Worm (Caenorhabditis elegans): ENCODE results near the gene ssp-10.

Gene ssp-10

DNA sequence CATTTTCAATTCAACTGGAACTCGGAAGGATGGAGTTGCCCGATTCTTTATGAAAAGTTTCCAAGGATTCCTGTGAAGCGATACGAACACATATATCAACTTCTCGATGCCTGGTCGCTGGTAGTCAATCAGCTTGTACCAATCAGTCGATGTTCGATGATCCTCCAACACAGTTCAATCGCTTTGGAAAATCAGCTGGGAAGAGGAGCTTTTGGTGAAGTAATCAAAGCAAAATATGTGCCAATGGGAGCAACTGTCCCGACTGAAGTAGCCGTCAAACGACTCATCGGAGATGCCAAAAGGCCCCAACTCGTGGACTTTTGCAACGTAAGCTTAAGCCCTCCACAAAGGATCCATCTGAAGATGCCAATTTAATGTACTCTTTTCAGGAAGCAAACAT lies 17.5 kb downstream of the ssp-10 start:
- TF ChIP-seq sptf-1 (tag; optimal IDR thresholded peaks at IDR 0.05) (no peak), efl-1 (optimal IDR thresholded peaks at IDR 0.05) (no peak), efl-1 (GFP tag; optimal IDR thresholded peaks at IDR 0.05 in 1 of 2) (no peak), lin-13 (GFP tag; optimal IDR thresholded peaks at IDR 0.05) (no peak), fkh-8 (tag; optimal IDR thresholded peaks at IDR 0.05) (no peak)

DNA sequence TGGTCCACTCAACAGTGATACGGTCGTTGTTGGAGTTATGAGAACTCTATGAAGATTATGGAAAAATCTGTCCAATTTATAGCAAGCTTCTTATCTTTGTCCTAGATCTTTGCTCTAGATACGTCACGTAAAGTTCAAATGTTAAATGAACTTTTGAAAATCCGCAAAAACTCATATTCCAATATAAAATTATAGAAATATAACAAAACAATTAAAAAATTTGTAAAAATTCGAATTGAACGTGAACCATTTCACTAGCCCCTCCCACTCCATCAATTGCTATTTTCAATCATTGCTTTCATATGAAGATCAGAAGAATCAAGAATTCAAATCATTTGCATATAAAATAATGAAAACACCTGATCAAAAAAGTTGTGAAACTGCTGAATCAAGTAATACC lies 18.2 kb downstream of the ssp-10 start, which contains the start of gene kin-21:
TSS of gene kin-21 (plus strand) at position 301 of the 400 bp plus-strand sequence.
- no peak for TF ChIP-seq nhr-84 (tag; optimal IDR thresholded peaks at IDR 0.05)
- no peak for TF ChIP-seq egl-27 (tag; optimal IDR thresholded peaks at IDR 0.05)
- TF ChIP-seq C04F5.9 (tag; optimal IDR thresholded peaks at IDR 0.05): no peak
- TF ChIP-seq nhr-77 (tag; optimal IDR thresholded peaks at IDR 0.05): no peak
- no peak for TF ChIP-seq blmp-1 (tag; optimal IDR thresholded peaks at IDR 0.05)
- no peak for TF ChIP-seq C34B4.2 (tag; optimal IDR thresholded peaks at IDR 0.05)
- no peak for TF ChIP-seq vab-15 (tag; optimal IDR thresholded peaks at IDR 0.05)
- TF ChIP-seq elt-2 (tag; optimal IDR thresholded peaks at IDR 0.05): no peak
- no peak for TF ChIP-seq dpl-1 (GFP tag; optimal IDR thresholded peaks at IDR 0.05)
- TF ChIP-seq pax-3 (tag; optimal IDR thresholded peaks at IDR 0.05): no peak
- no peak for TF ChIP-seq mef-2 (tag; optimal IDR thresholded peaks at IDR 0.05)
- no peak for TF ChIP-seq aha-1 (tag; optimal IDR thresholded peaks at IDR 0.05)
- TF ChIP-seq mab-9 (GFP tag; IDR thresholded peaks at IDR 0.05): no peak
- TF ChIP-seq tlp-1 (tag; optimal IDR thresholded peaks at IDR 0.05): no peak
- no peak for TF ChIP-seq unc-86 (tag; optimal IDR thresholded peaks at IDR 0.05)
- TF ChIP-seq nhr-47 (tag; optimal IDR thresholded peaks at IDR 0.05): no peak
- no peak for TF ChIP-seq egl-13 (tag; optimal IDR thresholded peaks at IDR 0.05)
- TF ChIP-seq C16A3.4 (tag; optimal IDR thresholded peaks at IDR 0.05): no peak

DNA sequence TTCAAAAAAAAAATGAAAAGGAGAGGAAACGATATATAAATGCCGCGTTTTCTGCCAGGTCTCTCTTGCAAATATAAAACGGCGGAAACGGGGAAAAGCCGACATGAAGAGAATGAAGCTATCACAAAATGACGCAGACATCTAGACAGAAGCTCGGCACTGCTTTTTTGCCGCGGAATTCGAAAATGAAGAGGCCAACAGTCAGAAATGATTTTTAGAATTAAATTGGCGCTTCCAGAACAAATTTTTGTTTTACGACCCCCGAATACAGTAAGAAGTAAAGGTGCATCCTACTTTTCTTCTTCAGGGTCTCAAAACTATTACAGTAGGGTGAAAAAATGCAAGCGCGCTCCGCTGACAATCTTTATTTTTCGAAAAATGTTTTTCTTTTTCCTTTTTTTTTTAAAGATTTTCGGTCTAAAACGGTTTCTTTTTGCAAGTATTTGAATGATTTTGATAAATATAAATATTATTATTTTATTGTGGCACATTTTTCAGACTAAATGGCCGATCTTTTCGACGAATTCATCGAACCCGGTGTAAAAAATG lies 25.6 kb downstream of the ssp-10 start, which contains the start of gene mtr-4:
TSS of gene mtr-4 (plus strand) at position 499 of the 549 bp plus-strand sequence.
- peak; percentile 40 to 63 for TF ChIP-seq lin-35 (GFP tag; optimal IDR thresholded peaks at IDR 0.05)
- TF ChIP-seq fkh-8 (tag; optimal IDR thresholded peaks at IDR 0.05): peak; percentile 8
- TF ChIP-seq nhr-11 (tag; optimal IDR thresholded peaks at IDR 0.05): no peak
- TF ChIP-seq sox-4 (tag; optimal IDR thresholded peaks at IDR 0.05): no peak
- TF ChIP-seq xbp-1 (tag; optimal IDR thresholded peaks at IDR 0.05): peak; percentile 9
- TF ChIP-seq elt-2 (tag; optimal IDR thresholded peaks at IDR 0.05): peak; percentile 57
- TF ChIP-seq dpl-1 (GFP tag; optimal IDR thresholded peaks at IDR 0.05): peak; percentile 33 to 73 (median 59)
- no peak for TF ChIP-seq mep-1 (tag; optimal IDR thresholded peaks at IDR 0.05)
- TF ChIP-seq nhr-90 (tag; optimal IDR thresholded peaks at IDR 0.05; ENCODE audit: poor library complexity): no peak
- peak; percentile 2 for TF ChIP-seq tbx-2 (tag; optimal IDR thresholded peaks at IDR 0.05)
- TF ChIP-seq nhr-71 (tag; optimal IDR thresholded peaks at IDR 0.05): peak; percentile 55
- TF ChIP-seq elt-3 (tag; optimal IDR thresholded peaks at IDR 0.05): no peak
- TF ChIP-seq lin-15B (tag; optimal IDR thresholded peaks at IDR 0.05): peak; percentile 21
- peak; percentile 25 for TF ChIP-seq swsn-7 (tag; optimal IDR thresholded peaks at IDR 0.05)
- TF ChIP-seq efl-1 (optimal IDR thresholded peaks at IDR 0.05): peak; percentile 32 to 69
- peak; percentile 73 to 95 for TF ChIP-seq efl-1 (GFP tag; optimal IDR thresholded peaks at IDR 0.05 in 1 of 2)
- no peak for TF ChIP-seq egl-27 (tag; optimal IDR thresholded peaks at IDR 0.05)
- no peak for TF ChIP-seq ceh-82 (tag; optimal IDR thresholded peaks at IDR 0.05)
- TF ChIP-seq dsc-1 (tag; optimal IDR thresholded peaks at IDR 0.05): no peak
- no peak for TF ChIP-seq aly-2 (tag; optimal IDR thresholded peaks at IDR 0.05)
- no peak for TF ChIP-seq egl-13 (tag; optimal IDR thresholded peaks at IDR 0.05)
- no peak for TF ChIP-seq grh-1 (GFP tag; IDR thresholded peaks at IDR 0.05)
- no peak for TF ChIP-seq ama-1 (optimal IDR thresholded peaks at IDR 0.05)
- peak; percentile 6 for TF ChIP-seq unc-130 (tag; optimal IDR thresholded peaks at IDR 0.05)
- TF ChIP-seq lin-13 (GFP tag; optimal IDR thresholded peaks at IDR 0.05): no peak
- TF ChIP-seq zip-4 (GFP tag; optimal IDR thresholded peaks at IDR 0.05): no peak
- no peak for TF ChIP-seq nhr-28 (tag; optimal IDR thresholded peaks at IDR 0.05)
- TF ChIP-seq lsy-2 (tag; optimal IDR thresholded peaks at IDR 0.05): peak in 1 of 2 experiments; percentile 53
